Fruit fly (Drosophila melanogaster): Measurements from ENCODE around the gene CG2772.
A peak's percentile ranks its signal among the peaks of the same experiment; 100 is the strongest.

The CG2772 gene

dm6 chr2L:3461760-3462159 lies 16.0 kb downstream of the CG2772 start, which contains the start of gene CG3246:
TSS of gene CG3246 (minus strand) at chr2L:3461952.
- TF ChIP-seq vri (GFP tag; optimal IDR thresholded peaks at IDR 0.05) (no peak), svp (GFP tag) (peak; percentile 94)

- no peak for TF ChIP-seq esn (GFP tag; optimal IDR thresholded peaks at IDR 0.05)
- TF ChIP-seq vri (GFP tag; optimal IDR thresholded peaks at IDR 0.05), result no peak
Measured at dm6 chr2L:3465426-3465825, 19.6 kb downstream of the CG2772 start.

dm6 chr2L:3465918-3466727 lies 20.3 kb downstream of the CG2772 start, which contains the start of the genes msl-2 and ND-PDSW:
TSS of gene msl-2 (minus strand) at chr2L:3466112.
TSS of gene ND-PDSW (plus strand) at chr2L:3466157.
- TF ChIP-seq CG10669 (GFP tag; optimal IDR thresholded peaks at IDR 0.05), result no peak
- TF ChIP-seq fkh (GFP tag; optimal IDR thresholded peaks at IDR 0.05), result peak; percentile 68

- no peak for TF ChIP-seq CG9139 (GFP tag; optimal IDR thresholded peaks at IDR 0.05)
- no peak for TF ChIP-seq Hr38 (GFP tag; optimal IDR thresholded peaks at IDR 0.05)
- TF ChIP-seq CG6808 (GFP tag; optimal IDR thresholded peaks at IDR 0.05), result no peak
- no peak for TF ChIP-seq Eip78C (GFP tag)
- TF ChIP-seq CG7368 (GFP tag; optimal IDR thresholded peaks at IDR 0.05), result no peak
- no peak for TF ChIP-seq CG11902 (GFP tag; optimal IDR thresholded peaks at IDR 0.05)
- no peak for TF ChIP-seq esn (GFP tag; optimal IDR thresholded peaks at IDR 0.05)
- no peak for TF ChIP-seq CG11762 (GFP tag; optimal IDR thresholded peaks at IDR 0.05; ENCODE audit: insufficient read depth)
- TF ChIP-seq lz (GFP tag; optimal IDR thresholded peaks at IDR 0.05), result no peak
- TF ChIP-seq fkh (GFP tag; optimal IDR thresholded peaks at IDR 0.05), result no peak
- no peak for TF ChIP-seq salr (GFP tag; optimal IDR thresholded peaks at IDR 0.05)
- no peak for TF ChIP-seq CG1621 (tag; optimal IDR thresholded peaks at IDR 0.05)
- no peak for TF ChIP-seq CG34406 (GFP tag; optimal IDR thresholded peaks at IDR 0.05)
- TF ChIP-seq eg (GFP tag; IDR thresholded peaks at IDR 0.05), result no peak
- no peak for TF ChIP-seq CG8319 (GFP tag; optimal IDR thresholded peaks at IDR 0.05)
- no peak for TF ChIP-seq Lpt (GFP tag; optimal IDR thresholded peaks at IDR 0.05)
- no peak for TF ChIP-seq CG3032 (tag; optimal IDR thresholded peaks at IDR 0.05)
Measured at dm6 chr2L:3466846-3467245, 21.1 kb downstream of the CG2772 start.

dm6 chr2L:3469869-3470268 lies 24.1 kb downstream of the CG2772 start, which contains the start of the genes Pif1 and CG31776:
TSS of gene Pif1 (minus strand) at chr2L:3470004.
TSS of gene CG31776 (plus strand) at chr2L:3470182.
- TF ChIP-seq Eip93F (GFP tag; optimal IDR thresholded peaks at IDR 0.05), result no peak
- TF ChIP-seq Hr39 (GFP tag; optimal IDR thresholded peaks at IDR 0.05), result no peak
- no peak for TF ChIP-seq Eip78C (GFP tag)
- no peak for TF ChIP-seq Hr4 (GFP tag; optimal IDR thresholded peaks at IDR 0.05)
- no peak for TF ChIP-seq net (GFP tag; optimal IDR thresholded peaks at IDR 0.05)
- TF ChIP-seq Lpt (GFP tag; optimal IDR thresholded peaks at IDR 0.05), result no peak
- TF ChIP-seq Gug (GFP tag; IDR thresholded peaks at IDR 0.05), result no peak
- no peak for TF ChIP-seq Smox (GFP tag; optimal IDR thresholded peaks at IDR 0.05)
- no peak for TF ChIP-seq CG7368 (GFP tag; optimal IDR thresholded peaks at IDR 0.05)
- TF ChIP-seq Sox102F (GFP tag; optimal IDR thresholded peaks at IDR 0.05), result no peak
- no peak for TF ChIP-seq ss (GFP tag; optimal IDR thresholded peaks at IDR 0.05)
- no peak for TF ChIP-seq CG8632 (GFP tag; optimal IDR thresholded peaks at IDR 0.05)
- TF ChIP-seq fkh (GFP tag; optimal IDR thresholded peaks at IDR 0.05), result no peak
- no peak for TF ChIP-seq CG3919 (GFP tag; optimal IDR thresholded peaks at IDR 0.05)
- TF ChIP-seq CG11902 (GFP tag; optimal IDR thresholded peaks at IDR 0.05), result no peak
- no peak for TF ChIP-seq achi (GFP tag; optimal IDR thresholded peaks at IDR 0.05)
- TF ChIP-seq CG6792 (GFP tag; optimal IDR thresholded peaks at IDR 0.05), result no peak
- no peak for TF ChIP-seq fd59A (GFP tag; optimal IDR thresholded peaks at IDR 0.05)
- TF ChIP-seq CG32006 (GFP tag; optimal IDR thresholded peaks at IDR 0.05), result no peak
